Worm (Caenorhabditis elegans) whole organism, L2 larva: ENCODE results near the gene magu-1.

Experiments
- aly-2 ChIP-seq: fragments of 150-350 bp; optimal IDR thresholded peaks from 2 replicates; lab custom pipeline; 2014; ENCODE audit warnings: missing biosample characterization, missing genetic modification characterization
- ama-1 ChIP-seq: fragments of 150-350 bp; optimal IDR thresholded peaks from 2 replicates; lab custom pipeline; 2018; ENCODE audit warnings: inconsistent platforms
- ceh-16 ChIP-seq: fragments of 150-350 bp; optimal IDR thresholded peaks from 2 replicates; lab custom pipeline; 2014; ENCODE audit warnings: missing biosample characterization, missing genetic modification characterization
- fos-1 ChIP-seq: fragments of 150-350 bp; optimal IDR thresholded peaks from 2 replicates; lab custom pipeline; 2014; ENCODE audit warnings: missing biosample characterization, missing genetic modification characterization
- lin-13 ChIP-seq: fragments of 150-350 bp; optimal IDR thresholded peaks from 2 replicates; lab custom pipeline; 2014; ENCODE audit warnings: missing biosample characterization, missing genetic modification reagents, missing genetic modification characterization
- mdl-1 ChIP-seq, 2 experiments: fragments of 150-350 bp in 1 of 2; sonication (generic microtip) in 1 of 2; optimal IDR thresholded peaks; 2 replicates each; lab custom pipeline; 2017; ENCODE audit warnings: missing biosample characterization in 2 of 2, missing genetic modification characterization in 2 of 2
- nhr-21 ChIP-seq: fragments of 150-350 bp; optimal IDR thresholded peaks from 2 replicates; lab custom pipeline; 2014; ENCODE audit warnings: missing biosample characterization, missing genetic modification characterization
- nhr-237 ChIP-seq: fragments of 150-350 bp; optimal IDR thresholded peaks from 2 replicates; lab custom pipeline; 2014; ENCODE audit warnings: missing biosample characterization, missing genetic modification characterization
- nhr-77 ChIP-seq: fragments of 150-350 bp; optimal IDR thresholded peaks from 2 replicates; lab custom pipeline; 2014; ENCODE audit warnings: missing biosample characterization, missing genetic modification characterization
- unc-39 ChIP-seq: fragments of 150-350 bp; optimal IDR thresholded peaks from 2 replicates; lab custom pipeline; 2014; ENCODE audit warnings: missing biosample characterization, missing genetic modification characterization
- unc-62 ChIP-seq: fragments of 150-350 bp; optimal IDR thresholded peaks from 2 replicates; lab custom pipeline; 2014; ENCODE audit warnings: missing biosample characterization, missing genetic modification reagents, missing genetic modification characterization
- zag-1 ChIP-seq: fragments of 150-350 bp; optimal IDR thresholded peaks from 2 replicates; lab custom pipeline; 2014; ENCODE audit warnings: missing biosample characterization, missing genetic modification characterization
- ztf-11 ChIP-seq: sonication (generic microtip); optimal IDR thresholded peaks from 2 replicates; lab custom pipeline; 2017; ENCODE audit warnings: missing biosample characterization, missing genetic modification characterization
- ztf-4 ChIP-seq: fragments of 150-350 bp; optimal IDR thresholded peaks from 2 replicates; lab custom pipeline; 2014; ENCODE audit warnings: missing biosample characterization, missing genetic modification characterization

- TF ChIP-seq mdl-1 (tag; optimal IDR thresholded peaks at IDR 0.05; lab: Kevin White, UChicago) (no peak), nhr-237 (no peak), unc-39 (tag; lab: Kevin White, UChicago) (no peak), unc-62 (GFP tag; lab: Kevin White, UChicago) (no peak), fos-1 (tag; lab: Kevin White, UChicago) (no peak), ceh-16 (no peak), ama-1 (lab: Kevin White, UChicago) (no peak), ztf-11 (no peak), aly-2 (no peak), nhr-21 (no peak), nhr-77 (tag; lab: Kevin White, UChicago) (no peak), zag-1 (tag; lab: Kevin White, UChicago) (no peak), ztf-4 (no peak), lin-13 (no peak)
Observed at ce11 chrIII:423875-424274, 47.6 kb downstream of the magu-1 start.
